Fruit fly (Drosophila melanogaster) whole organism, pupa: ENCODE data around the gene sty.

Source experiments
- CG13204 ChIP-seq: fragments of 200-800 bp; sonication (Bioruptor generic); optimal IDR thresholded peaks from 2 replicates; lab custom pipeline; 2018; ENCODE audit warnings: missing biosample characterization, mild to moderate bottlenecking, missing genetic modification characterization, moderate library complexity
- CG17806 ChIP-seq: fragments of 200-800 bp; sonication (Bioruptor generic); optimal IDR thresholded peaks from 2 replicates; lab custom pipeline; 2018; ENCODE audit warnings: missing biosample characterization, mild to moderate bottlenecking, missing genetic modification characterization, moderate library complexity
- CG32121 ChIP-seq: fragments of 200-800 bp; sonication (Bioruptor generic); IDR thresholded peaks from 2 replicates; pipeline ENCODE4 v1.3.6; 2022; ENCODE audit warnings: missing biosample characterization, missing genetic modification characterization
- CG34367 ChIP-seq: fragments of 200-800 bp; sonication (Bioruptor generic); optimal IDR thresholded peaks from 2 replicates; lab custom pipeline; 2018; ENCODE audit warnings: missing biosample characterization, mild to moderate bottlenecking, missing genetic modification characterization
- CG8301 ChIP-seq: fragments of 200-800 bp; sonication (Bioruptor generic); optimal IDR thresholded peaks from 2 replicates; lab custom pipeline; 2018; ENCODE audit warnings: missing biosample characterization, mild to moderate bottlenecking, missing genetic modification characterization
- CG9948 ChIP-seq: fragments of 200-800 bp; sonication (Bioruptor generic); optimal IDR thresholded peaks from 2 replicates; lab custom pipeline; 2018; ENCODE audit warnings: missing biosample characterization, mild to moderate bottlenecking, missing genetic modification characterization, moderate library complexity
- EcR ChIP-seq: fragments of 200-800 bp; sonication (Bioruptor generic); optimal IDR thresholded peaks from 3 replicates; lab custom pipeline; 2019; ENCODE audit warnings: missing biosample characterization, missing genetic modification characterization, mild to moderate bottlenecking, moderate library complexity, missing genetic modification reagents
- Pif1A ChIP-seq: fragments of 200-800 bp; sonication (Bioruptor generic); optimal IDR thresholded peaks from 3 replicates; lab custom pipeline; 2016; ENCODE audit warnings: missing biosample characterization, missing genetic modification characterization
- Pif1B ChIP-seq: fragments of 200-800 bp; sonication (Bioruptor generic); optimal IDR thresholded peaks from 3 replicates; lab custom pipeline; 2016; ENCODE audit warnings: missing biosample characterization, missing genetic modification characterization
- Snoo ChIP-seq: fragments of 200-800 bp; sonication (Bioruptor generic); optimal IDR thresholded peaks from 3 replicates; lab custom pipeline; 2017; ENCODE audit warnings: missing biosample characterization, mild to moderate bottlenecking, missing genetic modification characterization, inconsistent platforms
- rn ChIP-seq: fragments of 200-800 bp; sonication (Bioruptor generic); IDR thresholded peaks from 2 replicates; pipeline ENCODE4 v1.3.6; 2022; ENCODE audit warnings: missing biosample characterization, missing genetic modification characterization

dm6 chr3L:3409626-3410301 lies 15.0 kb downstream of the sty start:
- TF ChIP-seq CG13204 (GFP tag; lab: Kevin White, UChicago) (peak; percentile 2), CG9948 (no peak), Pif1B (GFP tag; lab: Kevin White, UChicago) (no peak), rn (no peak), CG34367 (tag; lab: Kevin White, UChicago) (no peak), Snoo (tag; lab: Kevin White, UChicago) (no peak), EcR (GFP tag; lab: Kevin White, UChicago) (peak; percentile 93), CG17806 (tag; lab: Kevin White, UChicago) (no peak), CG32121 (GFP tag; lab: Robert Waterston, UW) (no peak), Pif1A (GFP tag; lab: Kevin White, UChicago) (no peak), CG8301 (tag; lab: Kevin White, UChicago) (no peak)
